Fruit fly (Drosophila melanogaster) whole organism, prepupa: ENCODE results near the gene CG2124.
A peak's percentile ranks its signal among the peaks of the same experiment; 100 is the strongest.

Source experiments
- CG10631 ChIP-seq: fragments of 200-800 bp; sonication (Bioruptor generic); optimal IDR thresholded peaks from 2 replicates; lab custom pipeline; 2016; ENCODE audit warnings: missing biosample characterization, missing genetic modification characterization
- CG11294 ChIP-seq: fragments of 200-800 bp; sonication (Bioruptor generic); IDR thresholded peaks from 2 replicates; pipeline ENCODE4 v1.3.6; 2022; ENCODE audit warnings: missing biosample characterization, missing genetic modification characterization
- CG11762 ChIP-seq: fragments of 200-800 bp; sonication (Bioruptor generic); optimal IDR thresholded peaks from 3 replicates; lab custom pipeline; 2016; ENCODE audit warnings: missing biosample characterization, missing genetic modification characterization; ENCODE audit not compliant: insufficient read depth
- CG11902 ChIP-seq: fragments of 200-800 bp; sonication (Bioruptor generic); optimal IDR thresholded peaks from 3 replicates; lab custom pipeline; 2016; ENCODE audit warnings: missing biosample characterization, missing genetic modification characterization
- CG16779 ChIP-seq: fragments of 200-800 bp; sonication (Bioruptor generic); optimal IDR thresholded peaks from 3 replicates; lab custom pipeline; 2017; ENCODE audit warnings: missing biosample characterization, mild to moderate bottlenecking, missing genetic modification characterization
- CG31627 ChIP-seq: fragments of 200-800 bp; sonication (Bioruptor generic); optimal IDR thresholded peaks from 3 replicates; lab custom pipeline; 2016; ENCODE audit warnings: missing biosample characterization, missing genetic modification characterization
- CG32006 ChIP-seq: fragments of 200-800 bp; sonication (Bioruptor generic); optimal IDR thresholded peaks from 3 replicates; lab custom pipeline; 2017; ENCODE audit warnings: missing biosample characterization, mild to moderate bottlenecking, missing genetic modification characterization
- CG3919 ChIP-seq: fragments of 200-800 bp; sonication (Bioruptor generic); optimal IDR thresholded peaks from 3 replicates; lab custom pipeline; 2016; ENCODE audit warnings: missing biosample characterization, missing genetic modification characterization
- CG4318 ChIP-seq: fragments of 200-800 bp; sonication (Bioruptor generic); optimal IDR thresholded peaks from 3 replicates; lab custom pipeline; 2017; ENCODE audit warnings: missing biosample characterization, mild to moderate bottlenecking, missing genetic modification characterization
- CG6163 ChIP-seq: fragments of 200-800 bp; sonication (Bioruptor generic); IDR thresholded peaks from 3 replicates; pipeline ENCODE4 v1.3.6; 2022; ENCODE audit warnings: missing biosample characterization, missing genetic modification characterization
- CG6276 ChIP-seq: fragments of 200-800 bp; sonication (Bioruptor generic); optimal IDR thresholded peaks from 2 replicates; lab custom pipeline; 2017; ENCODE audit warnings: missing biosample characterization, mild to moderate bottlenecking, missing genetic modification characterization
- CG6808 ChIP-seq: fragments of 200-800 bp; sonication (Bioruptor generic); optimal IDR thresholded peaks from 3 replicates; lab custom pipeline; 2017; ENCODE audit warnings: missing biosample characterization, missing genetic modification characterization, mild to moderate bottlenecking, moderate library complexity, missing genetic modification reagents
- CG6854 ChIP-seq: fragments of 200-800 bp; sonication (Bioruptor generic); optimal IDR thresholded peaks from 2 replicates; lab custom pipeline; 2017; ENCODE audit warnings: missing biosample characterization, mild to moderate bottlenecking, missing genetic modification characterization
- CG7368 ChIP-seq: fragments of 200-800 bp; sonication (Bioruptor generic); optimal IDR thresholded peaks from 3 replicates; lab custom pipeline; 2016; ENCODE audit warnings: missing biosample characterization, missing genetic modification characterization
- CG8119 ChIP-seq: fragments of 200-800 bp; sonication (Bioruptor generic); IDR thresholded peaks from 3 replicates; pipeline ENCODE4 v1.3.6; 2022; ENCODE audit warnings: missing biosample characterization, missing genetic modification characterization
- CG8319 ChIP-seq: fragments of 200-800 bp; sonication (Bioruptor generic); optimal IDR thresholded peaks from 3 replicates; lab custom pipeline; 2016; ENCODE audit warnings: missing biosample characterization, missing genetic modification characterization
- CG8632 ChIP-seq: fragments of 200-800 bp; sonication (Bioruptor generic); optimal IDR thresholded peaks from 3 replicates; lab custom pipeline; 2016; ENCODE audit warnings: missing biosample characterization, missing genetic modification characterization
- CG9139 ChIP-seq: fragments of 200-800 bp; sonication (Bioruptor generic); optimal IDR thresholded peaks from 3 replicates; lab custom pipeline; 2017; ENCODE audit warnings: missing biosample characterization, mild to moderate bottlenecking, missing genetic modification characterization
- Eip78C ChIP-seq: fragments of 200-800 bp; sonication (Bioruptor generic); peaks from one replicate; lab custom pipeline; 2016; ENCODE audit warnings: missing biosample characterization, missing genetic modification characterization
- Eip93F ChIP-seq: fragments of 200-800 bp; sonication (Bioruptor generic); optimal IDR thresholded peaks from 2 replicates; lab custom pipeline; 2016; ENCODE audit warnings: missing biosample characterization, mild to moderate bottlenecking, missing genetic modification characterization
- Ets21C ChIP-seq: fragments of 200-800 bp; sonication (Bioruptor generic); optimal IDR thresholded peaks from 3 replicates; lab custom pipeline; 2016; ENCODE audit warnings: missing biosample characterization, missing genetic modification characterization
- Ets96B ChIP-seq: fragments of 200-800 bp; optimal IDR thresholded peaks from 2 replicates; lab custom pipeline; 2019; ENCODE audit warnings: missing biosample characterization, mild to moderate bottlenecking, missing genetic modification characterization, moderate library complexity
- Gug ChIP-seq: fragments of 200-800 bp; sonication (Bioruptor generic); IDR thresholded peaks from 2 replicates; pipeline ENCODE4 v1.3.6; 2022; ENCODE audit warnings: missing biosample characterization, missing genetic modification characterization
- Hr38 ChIP-seq: sonication (Bioruptor generic); optimal IDR thresholded peaks from 2 replicates; lab custom pipeline; 2016; ENCODE audit warnings: missing biosample characterization, missing genetic modification characterization
- Hr39 ChIP-seq: fragments of 200-800 bp; sonication (Bioruptor generic); optimal IDR thresholded peaks from 2 replicates; lab custom pipeline; 2016; ENCODE audit warnings: missing biosample characterization, missing genetic modification characterization
- Hr4 ChIP-seq: fragments of 200-800 bp; sonication (Bioruptor generic); optimal IDR thresholded peaks from 3 replicates; lab custom pipeline; 2016; ENCODE audit warnings: missing biosample characterization, missing genetic modification characterization
- Lpt ChIP-seq: fragments of 200-800 bp; sonication (Bioruptor generic); optimal IDR thresholded peaks from 3 replicates; lab custom pipeline; 2016; ENCODE audit warnings: missing biosample characterization, missing genetic modification characterization
- OdsH ChIP-seq: fragments of 200-800 bp; sonication (Bioruptor generic); optimal IDR thresholded peaks from 3 replicates; lab custom pipeline; 2016; ENCODE audit warnings: missing biosample characterization, missing genetic modification characterization
- Smox ChIP-seq: fragments of 200-800 bp; sonication (Bioruptor generic); optimal IDR thresholded peaks from 3 replicates; lab custom pipeline; 2016; ENCODE audit warnings: missing biosample characterization, missing genetic modification characterization
- Sox14 ChIP-seq: fragments of 200-800 bp; sonication (Bioruptor generic); optimal IDR thresholded peaks from 3 replicates; lab custom pipeline; 2016; ENCODE audit warnings: missing biosample characterization, missing genetic modification characterization
- Sox15 ChIP-seq: fragments of 200-800 bp; sonication (Bioruptor generic); optimal IDR thresholded peaks from 3 replicates; lab custom pipeline; 2016; ENCODE audit warnings: missing biosample characterization, missing genetic modification characterization
- achi ChIP-seq: fragments of 200-800 bp; sonication (Bioruptor generic); optimal IDR thresholded peaks from 3 replicates; lab custom pipeline; 2016; ENCODE audit warnings: missing biosample characterization, missing genetic modification characterization
- acj6 ChIP-seq: fragments of 200-800 bp; sonication (Bioruptor generic); optimal IDR thresholded peaks from 3 replicates; lab custom pipeline; 2016; ENCODE audit warnings: missing biosample characterization, missing genetic modification characterization
- cyc ChIP-seq: fragments of 200-800 bp; sonication (Bioruptor generic); optimal IDR thresholded peaks from 3 replicates; lab custom pipeline; 2016; ENCODE audit warnings: missing biosample characterization, missing genetic modification characterization
- dsx ChIP-seq: fragments of 200-800 bp; optimal IDR thresholded peaks from 3 replicates; lab custom pipeline; 2019; ENCODE audit warnings: missing biosample characterization, mild to moderate bottlenecking, missing genetic modification characterization, moderate library complexity; ENCODE audit not compliant: poor library complexity, severe bottlenecking
- fd59A ChIP-seq: fragments of 200-800 bp; sonication (Bioruptor generic); optimal IDR thresholded peaks from 2 replicates; lab custom pipeline; 2017; ENCODE audit warnings: missing biosample characterization, mild to moderate bottlenecking, missing genetic modification characterization, missing genetic modification reagents
- fd85E ChIP-seq: fragments of 200-800 bp; sonication (Bioruptor generic); optimal IDR thresholded peaks from 3 replicates; lab custom pipeline; 2016; ENCODE audit warnings: missing biosample characterization, missing genetic modification characterization
- fkh ChIP-seq: fragments of 200-800 bp; sonication (Bioruptor generic); optimal IDR thresholded peaks from 3 replicates; lab custom pipeline; 2017; ENCODE audit warnings: missing biosample characterization, mild to moderate bottlenecking, missing genetic modification characterization, moderate library complexity
- lz ChIP-seq: fragments of 200-800 bp; sonication (Bioruptor generic); optimal IDR thresholded peaks from 3 replicates; lab custom pipeline; 2016; ENCODE audit warnings: missing biosample characterization, missing genetic modification characterization
- net ChIP-seq: fragments of 200-800 bp; sonication (Bioruptor generic); optimal IDR thresholded peaks from 3 replicates; lab custom pipeline; 2016; ENCODE audit warnings: missing biosample characterization, missing genetic modification characterization
- pdm3 ChIP-seq: fragments of 200-800 bp; sonication (Bioruptor generic); optimal IDR thresholded peaks from 3 replicates; lab custom pipeline; 2016; ENCODE audit warnings: missing biosample characterization, missing genetic modification characterization
- salr ChIP-seq, 2 experiments: fragments of 200-800 bp; sonication (Bioruptor generic); optimal IDR thresholded peaks; 3 replicates each; lab custom pipeline; 2016 to 2018; ENCODE audit warnings: missing biosample characterization in 2 of 2, missing genetic modification characterization in 2 of 2, mild to moderate bottlenecking in 1 of 2
- spab ChIP-seq: fragments of 200-800 bp; sonication (Bioruptor generic); optimal IDR thresholded peaks from 2 replicates; lab custom pipeline; 2017; ENCODE audit warnings: missing biosample characterization, mild to moderate bottlenecking, missing genetic modification characterization, missing genetic modification reagents
- svp ChIP-seq: fragments of 200-800 bp; sonication (Bioruptor generic); peaks from one replicate; lab custom pipeline; 2016; ENCODE audit warnings: missing biosample characterization, missing genetic modification characterization
- topi ChIP-seq: fragments of 200-800 bp; sonication (Bioruptor generic); optimal IDR thresholded peaks from 3 replicates; lab custom pipeline; 2016; ENCODE audit warnings: missing biosample characterization, missing genetic modification characterization

The CG2124 gene

dm6 chrX:10561433-10561832 is 34.5 kb upstream of the CG2124 start (continued):
- TF ChIP-seq CG8632 (GFP tag; lab: Kevin White, UChicago) (peak; percentile 49), topi (peak; percentile 69), Eip78C (GFP tag; lab: Kevin White, UChicago) (peak; percentile 94), Lpt (GFP tag; lab: Kevin White, UChicago) (peak; percentile 65), lz (GFP tag; lab: Kevin White, UChicago) (peak; percentile 51), CG8319 (GFP tag; lab: Kevin White, UChicago) (peak; percentile 15), net (peak; percentile 64), Ets96B (tag; lab: Kevin White, UChicago) (peak; percentile 68)
- TF ChIP-seq, all 60 proteins: peak for 52

- TF ChIP-seq achi (GFP tag; lab: Kevin White, UChicago) (no peak), Hr39 (GFP tag; lab: Kevin White, UChicago) (no peak), dsx (no peak), CG31627 (GFP tag; lab: Kevin White, UChicago) (no peak), salr (GFP tag; optimal IDR thresholded peaks at IDR 0.05; lab: Kevin White, UChicago) (no peak), svp (peak; percentile 19), Eip93F (GFP tag; lab: Kevin White, UChicago) (no peak), Sox15 (no peak), CG6163 (GFP tag; lab: Robert Waterston, UW) (0 out of 3 replicates have a peak, but pooled peaks have one; percentile 14), CG11294 (GFP tag; lab: Robert Waterston, UW) (no peak), CG3919 (GFP tag; lab: Kevin White, UChicago) (no peak), CG8119 (GFP tag; lab: Robert Waterston, UW) (no peak), fd85E (GFP tag; lab: Kevin White, UChicago) (no peak), topi (no peak), acj6 (no peak), Eip78C (GFP tag; lab: Kevin White, UChicago) (peak; percentile 50), fd59A (GFP tag; lab: Kevin White, UChicago) (no peak), CG7368 (GFP tag; lab: Kevin White, UChicago) (no peak), CG6276 (GFP tag; lab: Kevin White, UChicago) (no peak), OdsH (no peak), CG8319 (GFP tag; lab: Kevin White, UChicago) (no peak), CG6808 (GFP tag; lab: Kevin White, UChicago) (no peak), CG8632 (GFP tag; lab: Kevin White, UChicago) (no peak), net (no peak), CG32006 (GFP tag; lab: Kevin White, UChicago) (peak; percentile 23), pdm3 (GFP tag; lab: Kevin White, UChicago) (no peak), CG4318 (no peak), CG9139 (GFP tag; lab: Kevin White, UChicago) (no peak), Gug (GFP tag; lab: Robert Waterston, UW) (no peak), fkh (GFP tag; lab: Kevin White, UChicago) (no peak), Hr4 (peak; percentile 17), Hr38 (GFP tag; lab: Kevin White, UChicago) (no peak), Lpt (GFP tag; lab: Kevin White, UChicago) (no peak)
These were observed 31.8 kb upstream of the CG2124 start for dm6 chrX:10564145-10564544.

dm6 chrX:10566491-10566890 is 29.4 kb upstream of the CG2124 start, which contains the start of gene CG15296:
TSS of gene CG15296 (minus strand) at chrX:10566591.
- TF ChIP-seq Ets21C (no peak), Smox (no peak), CG16779 (tag; lab: Kevin White, UChicago) (no peak), CG11902 (GFP tag; lab: Kevin White, UChicago) (no peak), CG6854 (GFP tag; lab: Kevin White, UChicago) (no peak), CG11762 (GFP tag; lab: Kevin White, UChicago) (no peak), CG10631 (GFP tag; lab: Kevin White, UChicago) (no peak), salr (GFP tag; optimal IDR thresholded peaks at IDR 0.05; lab: Kevin White, UChicago) (no peak), CG6276 (GFP tag; lab: Kevin White, UChicago) (no peak), CG7368 (GFP tag; lab: Kevin White, UChicago) (no peak), Sox14 (GFP tag; lab: Kevin White, UChicago) (no peak), spab (GFP tag; lab: Kevin White, UChicago) (no peak), Ets96B (tag; lab: Kevin White, UChicago) (no peak), net (no peak), CG3919 (GFP tag; lab: Kevin White, UChicago) (no peak), cyc (GFP tag; lab: Kevin White, UChicago) (no peak), fd59A (GFP tag; lab: Kevin White, UChicago) (no peak)
- TF ChIP-seq, all 60 proteins: peak for 0
